Worm (Caenorhabditis elegans): ENCODE measurements around the gene gei-4.

DNA sequence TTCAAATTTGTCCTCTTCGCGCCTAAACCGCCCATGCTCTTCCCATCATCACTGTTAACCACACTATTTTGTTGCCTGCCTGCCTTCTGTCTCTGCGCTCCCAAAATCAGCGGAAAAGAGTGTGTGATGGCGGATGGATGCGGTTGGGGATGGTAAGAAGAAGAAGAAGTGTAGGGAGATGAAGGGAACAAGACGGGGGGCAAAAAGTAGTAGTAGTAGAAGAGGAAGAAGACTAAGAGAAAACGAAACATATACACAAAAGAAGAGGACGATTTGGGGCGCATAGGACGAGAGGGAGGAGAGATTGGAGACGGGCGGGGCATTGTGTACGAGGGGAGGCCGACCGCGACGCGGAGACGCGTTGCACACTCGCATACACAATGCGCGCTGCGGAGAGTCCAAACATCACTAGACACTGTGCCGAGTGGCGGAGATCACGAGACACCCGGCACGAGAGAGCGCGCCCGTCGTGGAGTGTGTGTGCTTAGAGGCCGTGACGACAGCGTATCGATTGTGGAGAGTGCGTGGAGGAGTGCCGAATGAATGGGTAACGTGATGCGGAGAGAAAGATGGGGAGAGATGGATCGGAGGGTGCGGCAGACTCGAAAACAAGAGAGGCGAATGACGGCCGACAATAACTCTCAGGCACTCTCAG lies 5.0 kb downstream of the gei-4 start:
- no peak for TF ChIP-seq tab-1 (GFP tag; IDR thresholded peaks at IDR 0.05)
- no peak for TF ChIP-seq med-1 (GFP tag; optimal IDR thresholded peaks at IDR 0.05; ENCODE audit: insufficient read depth)
- peak; percentile 87 for TF ChIP-seq T22C8.4 (GFP tag; IDR thresholded peaks at IDR 0.05)
- TF ChIP-seq ztf-29 (GFP tag; IDR thresholded peaks at IDR 0.05) = no peak
